Fruit fly (Drosophila melanogaster): Measurements from ENCODE around the gene Shaw.

DNA sequence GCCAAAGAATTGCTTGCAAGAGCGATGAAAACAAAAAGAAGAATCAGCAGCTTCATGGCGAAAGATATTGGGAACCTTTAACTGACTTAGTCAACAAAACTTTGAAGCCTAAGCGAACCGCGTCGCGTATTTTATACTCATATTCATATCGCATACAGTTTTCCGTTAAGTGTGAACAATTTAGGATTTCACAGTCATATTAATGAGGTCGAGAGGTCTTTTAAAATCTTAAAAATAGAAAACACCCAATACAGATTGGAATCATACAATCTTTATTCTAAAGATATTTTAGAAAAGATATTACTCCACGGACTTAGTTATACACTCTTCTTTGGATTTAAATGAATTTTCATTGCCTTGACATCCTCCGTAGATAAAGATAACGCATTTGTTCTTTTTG lies 24.2 kb upstream of the Shaw start, which contains the start of gene Acp24A4:
- TF ChIP-seq CG8478 (optimal IDR thresholded peaks at IDR 0.05) (no peak), CTCF (optimal IDR thresholded peaks at IDR 0.05) (no peak)
